Worm (Caenorhabditis elegans): ENCODE measurements around the gene pup-2.
A peak's percentile ranks its signal among the peaks of the same experiment; 100 is the strongest.

Gene pup-2

DNA sequence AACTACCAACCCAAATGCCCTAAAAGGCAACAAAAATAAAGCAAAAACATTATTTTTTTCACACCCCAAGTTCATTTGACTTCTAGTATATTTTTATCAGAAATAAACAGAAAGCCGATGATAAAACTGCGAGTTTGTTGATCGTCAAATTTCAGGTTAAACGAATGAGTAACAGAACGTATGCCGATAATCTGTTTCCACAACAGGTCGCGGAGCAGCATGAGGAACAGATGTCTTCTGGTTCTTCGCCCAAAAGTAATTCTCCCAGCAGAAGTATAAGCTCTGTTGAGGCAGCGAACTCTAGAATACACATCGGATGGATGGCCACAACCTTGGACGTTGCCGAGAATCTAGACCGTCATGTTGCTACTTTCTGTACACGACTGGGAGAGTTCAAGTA lies 44.7 kb downstream of the pup-2 start, which contains the start of gene prmt-5 (continued):
- TF ChIP-seq attf-5 (GFP tag; optimal IDR thresholded peaks at IDR 0.05) (no peak), cebp-1 (GFP tag; IDR thresholded peaks at IDR 0.05) (no peak), cebp-1 (tag; optimal IDR thresholded peaks at IDR 0.05) (peak; percentile 54), nfyb-1 (GFP tag; IDR thresholded peaks at IDR 0.05) (peak; percentile 91), zim-3 (tag; optimal IDR thresholded peaks at IDR 0.05) (peak; percentile 91), K12H6.12 (tag; optimal IDR thresholded peaks at IDR 0.05) (peak; percentile 10), Y53F4B.3 (GFP tag; IDR thresholded peaks at IDR 0.05) (no peak), die-1 (tag; optimal IDR thresholded peaks at IDR 0.05) (peak; percentile 10), aptf-2 (GFP tag; conservative IDR thresholded peaks at IDR 0.05) (no peak), F10E7.11 (tag; optimal IDR thresholded peaks at IDR 0.05) (peak; percentile 83), F39B2.1 (GFP tag; IDR thresholded peaks at IDR 0.05) (peak; percentile 64; the same call in 1 of the 2 replicates), athp-1 (tag; optimal IDR thresholded peaks at IDR 0.05) (peak; percentile 91), F22D6.2 (tag; optimal IDR thresholded peaks at IDR 0.05) (no peak), lin-54 (GFP tag; optimal IDR thresholded peaks at IDR 0.05) (peak; percentile 68), ZK185.1 (tag; optimal IDR thresholded peaks at IDR 0.05; ENCODE audit: poor library complexity, severe bottlenecking) (peak; percentile 42), rcor-1 (GFP tag; IDR thresholded peaks at IDR 0.05) (peak; percentile 52; the same call in 1 of the 2 replicates), him-1 (tag; optimal IDR thresholded peaks at IDR 0.05) (peak; percentile 3), lsl-1 (GFP tag; optimal IDR thresholded peaks at IDR 0.05) (peak; percentile 44), Y53G8AR.9 (GFP tag; conservative IDR thresholded peaks at IDR 0.05) (peak; percentile 85), hlh-26 (GFP tag; conservative IDR thresholded peaks at IDR 0.05) (no peak), nhr-179 (tag; optimal IDR thresholded peaks at IDR 0.05) (no peak), Y56A3A.18 (GFP tag; IDR thresholded peaks at IDR 0.05) (peak; percentile 85), mcd-1 (GFP tag; IDR thresholded peaks at IDR 0.05) (peak; percentile 64), B0336.3 (GFP tag; IDR thresholded peaks at IDR 0.05) (peak; percentile 96), unc-130 (GFP tag; optimal IDR thresholded peaks at IDR 0.05) (peak; percentile 67), lag-1 (GFP tag; IDR thresholded peaks at IDR 0.05) (no peak), K11D2.4 (GFP tag; IDR thresholded peaks at IDR 0.05) (no peak), ets-4 (GFP tag; optimal IDR thresholded peaks at IDR 0.05) (peak; percentile 9), dpff-1 (tag; optimal IDR thresholded peaks at IDR 0.05) (peak; percentile 95), pha-4 (tag; optimal IDR thresholded peaks at IDR 0.05) (no peak), snpc-3.4 (tag; optimal IDR thresholded peaks at IDR 0.05) (peak; percentile 62), atf-7 (tag; optimal IDR thresholded peaks at IDR 0.05) (peak; percentile 79), madf-3 (GFP tag; IDR thresholded peaks at IDR 0.05) (peak; percentile 80; the same call in 1 of the 2 replicates), akir-1 (GFP tag; optimal IDR thresholded peaks at IDR 0.05) (no peak), fkh-3 (tag; optimal IDR thresholded peaks at IDR 0.05) (peak; percentile 95), T07F8.4 (tag; optimal IDR thresholded peaks at IDR 0.05) (no peak), tlf-1 (GFP tag; optimal IDR thresholded peaks at IDR 0.05) (peak; percentile 89), D2030.7 (GFP tag; IDR thresholded peaks at IDR 0.05) (peak; percentile 47), snpc-1.1 (tag; optimal IDR thresholded peaks at IDR 0.05; ENCODE audit: insufficient read depth) (peak; percentile 29), F57C9.4 (tag; optimal IDR thresholded peaks at IDR 0.05) (peak; percentile 96)

ce11 chrIII:5233140-5233539 lies 47.4 kb downstream of the pup-2 start:
- TF ChIP-seq ztf-22 (GFP tag; optimal IDR thresholded peaks at IDR 0.05) (no peak), C17E4.6 (GFP tag; IDR thresholded peaks at IDR 0.05) (no peak), attf-3 (GFP tag; conservative IDR thresholded peaks at IDR 0.05) (no peak), ceh-58 (GFP tag; IDR thresholded peaks at IDR 0.05) (no peak), nfya-1 (tag; optimal IDR thresholded peaks at IDR 0.05; ENCODE audit: borderline replicate concordance, insufficient read depth) (no peak), mxl-1 (tag; optimal IDR thresholded peaks at IDR 0.05) (no peak), T26A5.8 (tag; optimal IDR thresholded peaks at IDR 0.05) (no peak), cebp-2 (GFP tag; IDR thresholded peaks at IDR 0.05) (no peak)

Data from whole organism, young adult.